Worm (Caenorhabditis elegans): ENCODE measurements around the gene T23B12.11.

- TF ChIP-seq ref-1 (GFP tag; conservative IDR thresholded peaks at IDR 0.05) = no peak
- TF ChIP-seq T22C8.4 (GFP tag; IDR thresholded peaks at IDR 0.05) = no peak
Observed at ce11 chrV:8494260-8494939, 39.2 kb downstream of the T23B12.11 start, which contains the start of gene pxn-1.
